Fruit fly (Drosophila melanogaster) whole organism, wandering third instar larva: Measurements from ENCODE around the gene CG8564.
A peak's percentile ranks its signal among the peaks of the same experiment; 100 is the strongest.

Source experiments
- CG32264 ChIP-seq: fragments of 200-800 bp; sonication (Bioruptor generic); optimal IDR thresholded peaks from 2 replicates; lab custom pipeline; 2016; ENCODE audit warnings: missing biosample characterization, missing genetic modification characterization
- Hr78 ChIP-seq: fragments of >200 bp; optimal IDR thresholded peaks from 2 replicates; lab custom pipeline; 2017; ENCODE audit warnings: missing biosample characterization, missing genetic modification characterization
- OdsH ChIP-seq: fragments of 200-800 bp; sonication (Bioruptor generic); optimal IDR thresholded peaks from 2 replicates; lab custom pipeline; 2016; ENCODE audit warnings: missing biosample characterization, mild to moderate bottlenecking, missing genetic modification characterization
- Sp1 ChIP-seq: fragments of 200-800 bp; sonication (Bioruptor generic); optimal IDR thresholded peaks from 3 replicates; lab custom pipeline; 2019; ENCODE audit warnings: missing biosample characterization, mild to moderate bottlenecking, missing genetic modification characterization, moderate library complexity
- brk ChIP-seq: fragments of 200-800 bp; sonication (Bioruptor generic); optimal IDR thresholded peaks from 2 replicates; lab custom pipeline; 2016; ENCODE audit warnings: missing biosample characterization, mild to moderate bottlenecking, missing genetic modification characterization
- dmrt93B ChIP-seq: fragments of 200-800 bp; sonication (Bioruptor generic); optimal IDR thresholded peaks from 2 replicates; lab custom pipeline; 2018; ENCODE audit warnings: missing biosample characterization, mild to moderate bottlenecking, missing genetic modification characterization
- dsf ChIP-seq: sonication (Bioruptor generic); optimal IDR thresholded peaks from 2 replicates; lab custom pipeline; 2016; ENCODE audit warnings: missing biosample characterization, missing genetic modification characterization, borderline replicate concordance
- jim ChIP-seq: fragments of 175-275, 200-325 bp; sonication (Bioruptor generic); optimal IDR thresholded peaks from 2 replicates; lab custom pipeline; 2016; ENCODE audit warnings: missing biosample characterization, mild to moderate bottlenecking, missing genetic modification characterization
- pan ChIP-seq: fragments of >200 bp; optimal IDR thresholded peaks from 2 replicates; lab custom pipeline; 2017
- psq ChIP-seq: fragments of 200-800 bp; sonication (Bioruptor generic); optimal IDR thresholded peaks from 3 replicates; lab custom pipeline; 2017; ENCODE audit warnings: missing biosample characterization, mild to moderate bottlenecking, missing genetic modification characterization, moderate library complexity
- sv ChIP-seq: fragments of 200-800 bp; sonication (Bioruptor generic); optimal IDR thresholded peaks from 3 replicates; lab custom pipeline; 2016; ENCODE audit warnings: missing biosample characterization, missing genetic modification characterization
- woc ChIP-seq: sonication (Bioruptor generic); optimal IDR thresholded peaks from 2 replicates; lab custom pipeline; 2016; ENCODE audit warnings: missing biosample characterization, mild to moderate bottlenecking, missing genetic modification characterization

- no peak for TF ChIP-seq dmrt93B
- TF ChIP-seq dsf, result no peak
- no peak for TF ChIP-seq pan (lab: Kevin White, UChicago)
- TF ChIP-seq woc (GFP tag; lab: Kevin White, UChicago), result no peak
- TF ChIP-seq Sp1 (GFP tag; lab: Kevin White, UChicago), result peak; percentile 26
- TF ChIP-seq brk (GFP tag; lab: Kevin White, UChicago), result no peak
- TF ChIP-seq sv (GFP tag; lab: Kevin White, UChicago), result no peak
- no peak for TF ChIP-seq Hr78 (GFP tag; lab: Kevin White, UChicago)
- TF ChIP-seq CG32264 (GFP tag; lab: Kevin White, UChicago), result no peak
- no peak for TF ChIP-seq jim (GFP tag; lab: Kevin White, UChicago)
- no peak for TF ChIP-seq OdsH (GFP tag; lab: Kevin White, UChicago)
- no peak for TF ChIP-seq psq (GFP tag; lab: Kevin White, UChicago)
Measured at dm6 chr3L:7339216-7339742, 48.4 kb downstream of the CG8564 start, which contains the start of the genes lark and eco.
